Fruit fly (Drosophila melanogaster): ENCODE data around the gene Dnz1.

Gene Dnz1

DNA sequence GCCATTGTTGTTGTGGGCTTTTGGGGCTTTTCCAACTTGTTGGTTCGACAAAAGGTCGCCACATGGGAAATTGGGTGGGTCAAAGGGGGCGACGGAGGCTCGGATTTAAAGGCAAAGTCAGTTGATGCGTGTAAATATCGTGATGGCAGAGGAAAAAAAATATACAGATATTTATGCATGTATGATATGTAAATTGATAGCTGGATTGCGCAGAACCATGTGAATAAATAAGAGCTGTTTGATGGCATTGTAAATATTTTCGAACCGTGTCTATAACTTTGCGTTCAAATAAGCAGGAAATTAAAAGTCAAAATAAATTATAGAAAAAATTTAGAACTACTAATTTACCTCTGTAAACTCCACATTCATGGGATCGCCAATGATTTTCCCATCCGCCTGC, 33.8 kb downstream of the Dnz1 start (continued):
- TF ChIP-seq CG2116 (GFP tag; optimal IDR thresholded peaks at IDR 0.05) (no peak), vvl (GFP tag; IDR thresholded peaks at IDR 0.05) (0 out of 2 replicates have a peak, but pooled peaks have one; percentile 36), ken (GFP tag; IDR thresholded peaks at IDR 0.05) (no peak), CG6765 (GFP tag; optimal IDR thresholded peaks at IDR 0.05) (peak; percentile 5), Rfx (GFP tag; IDR thresholded peaks at IDR 0.05) (peak; percentile 28; the same call in 1 of the 2 replicates), CG15514 (GFP tag; optimal IDR thresholded peaks at IDR 0.05) (peak; percentile 42), CG10543 (GFP tag; optimal IDR thresholded peaks at IDR 0.05) (peak; percentile 20), CG18476 (GFP tag; optimal IDR thresholded peaks at IDR 0.05) (no peak), jigr1 (GFP tag; IDR thresholded peaks at IDR 0.05) (no peak), CG14050 (GFP tag; IDR thresholded peaks at IDR 0.05) (no peak), CG1024 (GFP tag; IDR thresholded peaks at IDR 0.05) (no peak), fd96Cb (tag; optimal IDR thresholded peaks at IDR 0.05) (no peak), CG6854 (GFP tag; optimal IDR thresholded peaks at IDR 0.05) (peak; percentile 12), zfh1 (GFP tag; IDR thresholded peaks at IDR 0.05) (no peak), CG13296 (GFP tag; optimal IDR thresholded peaks at IDR 0.05) (peak; percentile 5), CG5180 (GFP tag; optimal IDR thresholded peaks at IDR 0.05) (peak; percentile 38), zf30C (GFP tag; optimal IDR thresholded peaks at IDR 0.05) (no peak), CG31365 (tag; optimal IDR thresholded peaks at IDR 0.05) (no peak), caup (GFP tag; optimal IDR thresholded peaks at IDR 0.05; ENCODE audit: severe bottlenecking) (peak; percentile 30), Hmr (GFP tag; optimal IDR thresholded peaks at IDR 0.05) (peak; percentile 51), BtbVII (GFP tag; optimal IDR thresholded peaks at IDR 0.05) (peak; percentile 3), Bgb (GFP tag; IDR thresholded peaks at IDR 0.05; ENCODE audit: partially characterized antibody) (no peak), sd (tag; optimal IDR thresholded peaks at IDR 0.05) (peak; percentile 31)

dm6 chr2L:10820405-10820804, 36.0 kb downstream of the Dnz1 start, which contains the start of gene CG17134:
CG17134 (plus strand) TSS chr2L:10820705.
- no peak for TF ChIP-seq ATbp (GFP tag; optimal IDR thresholded peaks at IDR 0.05)
- no peak for TF ChIP-seq Ets65A (GFP tag)
- TF ChIP-seq CG2129 (GFP tag; IDR thresholded peaks at IDR 0.05; ENCODE audit: partially characterized antibody) = no peak
- no peak for TF ChIP-seq zen (tag; optimal IDR thresholded peaks at IDR 0.05)
- no peak for TF ChIP-seq CG14050 (GFP tag; IDR thresholded peaks at IDR 0.05)
- no peak for TF ChIP-seq ERR (GFP tag; optimal IDR thresholded peaks at IDR 0.05)
- TF ChIP-seq pita (GFP tag; optimal IDR thresholded peaks at IDR 0.05) = no peak
- no peak for TF ChIP-seq Oaz (GFP tag; IDR thresholded peaks at IDR 0.05)
- no peak for TF ChIP-seq CG7963 (GFP tag; IDR thresholded peaks at IDR 0.05; ENCODE audit: partially characterized antibody)
- TF ChIP-seq her (GFP tag; optimal IDR thresholded peaks at IDR 0.05) = no peak
- no peak for TF ChIP-seq Meics (GFP tag; optimal IDR thresholded peaks at IDR 0.05)
- no peak for TF ChIP-seq CG4820 (GFP tag; optimal IDR thresholded peaks at IDR 0.05)
- TF ChIP-seq CG11560 (tag; IDR thresholded peaks at IDR 0.05) = no peak
- no peak for TF ChIP-seq Spps (tag; optimal IDR thresholded peaks at IDR 0.05)
- TF ChIP-seq trem (tag; optimal IDR thresholded peaks at IDR 0.05) = no peak
- no peak for TF ChIP-seq D19B (GFP tag; optimal IDR thresholded peaks at IDR 0.05)

- no peak for TF ChIP-seq az2 (GFP tag; optimal IDR thresholded peaks at IDR 0.05)
- no peak for TF ChIP-seq gsb (GFP tag; IDR thresholded peaks at IDR 0.05)
- TF ChIP-seq Doc3 (GFP tag; IDR thresholded peaks at IDR 0.05; ENCODE audit: partially characterized antibody) = no peak
- TF ChIP-seq vnd (GFP tag; IDR thresholded peaks at IDR 0.05; ENCODE audit: partially characterized antibody) = no peak
- no peak for TF ChIP-seq shn (GFP tag; optimal IDR thresholded peaks at IDR 0.05)
These were observed 37.6 kb downstream of the Dnz1 start, which contains the start of gene CG6508 for dm6 chr2L:10818807-10819206. CG6508 (plus strand) TSS chr2L:10819107.
